Worm (Caenorhabditis elegans): ENCODE measurements around the gene rimb-1.
A peak's percentile ranks its signal among the peaks of the same experiment; 100 is the strongest.

rimb-1 gene

DNA sequence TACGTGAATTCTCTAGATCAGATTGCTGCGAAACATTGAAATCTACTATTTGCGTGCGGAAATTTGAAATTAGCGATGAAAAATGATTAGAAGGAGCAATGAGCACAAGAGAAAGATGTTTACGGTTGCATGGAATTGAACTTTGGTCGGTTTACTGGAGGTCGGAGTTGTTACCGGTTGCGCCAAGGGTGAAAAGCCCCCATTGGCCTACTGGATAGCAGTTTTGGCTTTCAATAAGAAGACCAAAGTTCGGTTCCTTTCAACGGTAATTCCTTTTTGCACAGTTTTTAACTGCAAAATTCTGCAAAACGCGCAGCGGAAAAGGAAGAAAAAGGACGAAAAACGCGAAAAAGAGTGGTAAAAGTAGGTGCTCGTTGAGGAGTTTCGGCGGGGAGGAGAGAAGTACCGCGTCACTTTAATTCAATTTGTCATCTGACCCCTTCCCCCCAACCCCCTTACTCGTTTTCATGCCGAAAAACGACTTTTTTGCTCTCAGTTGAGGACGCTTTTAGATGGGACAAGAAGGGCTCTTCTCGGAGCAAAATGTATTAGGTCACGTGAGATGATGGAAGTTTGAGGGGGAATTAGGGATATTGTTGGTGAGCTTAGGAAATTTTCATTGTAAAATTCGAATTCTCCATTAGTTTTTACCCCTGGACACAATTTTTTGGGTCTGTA, 42.5 kb upstream of the rimb-1 start:
- TF ChIP-seq fkh-10 (GFP tag; optimal IDR thresholded peaks at IDR 0.05), result peak; percentile 71
- TF ChIP-seq vab-15 (tag; optimal IDR thresholded peaks at IDR 0.05), result no peak
- peak; percentile 9 for TF ChIP-seq tbx-2 (tag; optimal IDR thresholded peaks at IDR 0.05)
- TF ChIP-seq dsc-1 (tag; optimal IDR thresholded peaks at IDR 0.05), result no peak
- peak in 1 of 2 experiments; percentile 16 for TF ChIP-seq lsy-2 (tag; optimal IDR thresholded peaks at IDR 0.05)
- TF ChIP-seq ces-1 (GFP tag; optimal IDR thresholded peaks at IDR 0.05), result peak; percentile 51
- TF ChIP-seq ceh-82 (tag; optimal IDR thresholded peaks at IDR 0.05), result peak in 1 of 3 experiments; percentile 9
- no peak for TF ChIP-seq rnt-1 (tag; optimal IDR thresholded peaks at IDR 0.05)

- TF ChIP-seq nhr-11 (tag; optimal IDR thresholded peaks at IDR 0.05) (no peak), C34B4.2 (tag; optimal IDR thresholded peaks at IDR 0.05) (no peak), Y116A8C.19 (tag; optimal IDR thresholded peaks at IDR 0.05; ENCODE audit: borderline replicate concordance) (no peak), vab-15 (tag; optimal IDR thresholded peaks at IDR 0.05) (no peak), nhr-47 (tag; optimal IDR thresholded peaks at IDR 0.05) (no peak), nhr-77 (tag; optimal IDR thresholded peaks at IDR 0.05) (no peak), ets-5 (GFP tag; IDR thresholded peaks at IDR 0.05) (no peak), jun-1 (tag; optimal IDR thresholded peaks at IDR 0.05) (no peak), C16A3.4 (tag; optimal IDR thresholded peaks at IDR 0.05) (no peak), lin-15B (tag; optimal IDR thresholded peaks at IDR 0.05) (no peak), zip-4 (GFP tag; optimal IDR thresholded peaks at IDR 0.05) (no peak), elt-2 (tag; optimal IDR thresholded peaks at IDR 0.05) (no peak), ztf-4 (tag; optimal IDR thresholded peaks at IDR 0.05) (no peak), lin-35 (GFP tag; optimal IDR thresholded peaks at IDR 0.05) (no peak), lin-14 (GFP tag; optimal IDR thresholded peaks at IDR 0.05) (no peak)
Observed at ce11 chrIII:1754842-1755241, 33.3 kb upstream of the rimb-1 start, which contains the start of gene Y46E12A.3. Y46E12A.3 (minus strand) TSS chrIII:1754942.

- no peak for TF ChIP-seq mab-9 (GFP tag; IDR thresholded peaks at IDR 0.05)
- TF ChIP-seq sox-4 (tag; optimal IDR thresholded peaks at IDR 0.05), result no peak
- TF ChIP-seq mep-1 (tag; optimal IDR thresholded peaks at IDR 0.05), result no peak
- no peak for TF ChIP-seq snpc-4 (tag; optimal IDR thresholded peaks at IDR 0.05)
- no peak for TF ChIP-seq Y116A8C.19 (tag; optimal IDR thresholded peaks at IDR 0.05; ENCODE audit: borderline replicate concordance)
- TF ChIP-seq ets-5 (GFP tag; IDR thresholded peaks at IDR 0.05), result no peak
- no peak for TF ChIP-seq efl-3 (GFP tag; optimal IDR thresholded peaks at IDR 0.05)
- TF ChIP-seq unc-86 (tag; optimal IDR thresholded peaks at IDR 0.05), result no peak
- no peak for TF ChIP-seq ceh-90 (tag; optimal IDR thresholded peaks at IDR 0.05)
- TF ChIP-seq lin-39 (tag; optimal IDR thresholded peaks at IDR 0.05), result no peak
- TF ChIP-seq nhr-12 (tag; optimal IDR thresholded peaks at IDR 0.05), result no peak
- TF ChIP-seq hlh-4 (tag; optimal IDR thresholded peaks at IDR 0.05), result no peak
- TF ChIP-seq C04F5.9 (tag; optimal IDR thresholded peaks at IDR 0.05), result no peak
- no peak for TF ChIP-seq C34B4.2 (tag; optimal IDR thresholded peaks at IDR 0.05)
- no peak for TF ChIP-seq lin-13 (GFP tag; optimal IDR thresholded peaks at IDR 0.05)
- TF ChIP-seq zip-4 (GFP tag; optimal IDR thresholded peaks at IDR 0.05), result no peak
- TF ChIP-seq nhr-77 (tag; optimal IDR thresholded peaks at IDR 0.05), result no peak
Observed at ce11 chrIII:1758151-1758550, 30.0 kb upstream of the rimb-1 start, which contains the start of gene Y46E12A.5. Y46E12A.5 (minus strand) TSS chrIII:1758251.

DNA sequence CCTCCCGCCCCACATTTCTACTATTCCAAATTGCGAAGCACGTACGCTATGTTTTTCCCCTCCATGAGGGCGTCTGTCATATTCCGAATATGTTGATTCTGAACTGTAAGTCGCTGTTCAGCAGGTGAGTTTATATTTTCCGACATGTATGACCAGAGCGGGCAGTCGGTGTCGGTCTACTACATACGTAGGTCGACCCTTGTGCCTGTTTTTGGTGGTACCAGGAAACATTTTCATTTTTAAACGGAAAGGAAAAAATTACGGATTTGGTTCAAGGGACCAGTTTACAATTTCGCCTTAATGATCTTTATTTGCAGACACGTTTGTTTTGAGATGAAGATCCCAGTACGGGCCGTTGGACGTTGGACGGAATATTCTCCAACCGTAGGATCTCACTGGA, 29.5 kb upstream of the rimb-1 start, which contains the start of gene Y46E12A.2:
Gene Y46E12A.2, plus strand, starts transcription at position 301 of the 400 bp plus-strand sequence.
- TF ChIP-seq efl-3 (GFP tag; optimal IDR thresholded peaks at IDR 0.05) (no peak), dsc-1 (tag; optimal IDR thresholded peaks at IDR 0.05) (no peak), nhr-11 (tag; optimal IDR thresholded peaks at IDR 0.05) (no peak), ceh-63 (GFP tag; optimal IDR thresholded peaks at IDR 0.05) (no peak), nhr-237 (tag; optimal IDR thresholded peaks at IDR 0.05) (no peak), grh-1 (GFP tag; IDR thresholded peaks at IDR 0.05) (no peak), snu-23 (GFP tag; optimal IDR thresholded peaks at IDR 0.05) (no peak), C04F5.9 (tag; optimal IDR thresholded peaks at IDR 0.05) (no peak), jun-1 (tag; optimal IDR thresholded peaks at IDR 0.05) (no peak), fkh-10 (GFP tag; optimal IDR thresholded peaks at IDR 0.05) (no peak), nhr-19 (GFP tag; conservative IDR thresholded peaks at IDR 0.05) (no peak), nhr-84 (tag; optimal IDR thresholded peaks at IDR 0.05) (no peak), C16A3.4 (tag; optimal IDR thresholded peaks at IDR 0.05) (no peak), xbp-1 (tag; optimal IDR thresholded peaks at IDR 0.05) (no peak), unc-30 (tag; optimal IDR thresholded peaks at IDR 0.05) (no peak), mep-1 (tag; optimal IDR thresholded peaks at IDR 0.05) (no peak), sup-37 (GFP tag; optimal IDR thresholded peaks at IDR 0.05) (no peak)

Data from whole organism, L1 larva.